Worm (Caenorhabditis elegans): ENCODE measurements around the gene T04B2.3.

ce11 chrIV:10084323-10084959 lies 37.2 kb downstream of the T04B2.3 start, which contains the start of gene W01B6.8:
- TF ChIP-seq ztf-11 (tag; optimal IDR thresholded peaks at IDR 0.05): no peak
- TF ChIP-seq nhr-237 (tag; optimal IDR thresholded peaks at IDR 0.05): no peak
- TF ChIP-seq nhr-12 (tag; optimal IDR thresholded peaks at IDR 0.05): no peak
- TF ChIP-seq ama-1 (optimal IDR thresholded peaks at IDR 0.05): no peak
- TF ChIP-seq skn-1 (tag; optimal IDR thresholded peaks at IDR 0.05): no peak
- no peak for TF ChIP-seq elt-3 (tag; optimal IDR thresholded peaks at IDR 0.05)
- no peak for TF ChIP-seq F13H6.1 (tag; optimal IDR thresholded peaks at IDR 0.05)
- TF ChIP-seq nhr-6 (tag; optimal IDR thresholded peaks at IDR 0.05): no peak
- no peak for TF ChIP-seq zag-1 (tag; optimal IDR thresholded peaks at IDR 0.05)

Measured in whole organism, L2 larva.